Worm (Caenorhabditis elegans) whole organism, early embryonic: ENCODE results near the gene din-1.

Experiments
- F13C5.2 ChIP-seq: sonication (generic microtip); optimal IDR thresholded peaks from 2 replicates; lab custom pipeline; 2017; ENCODE audit warnings: mild to moderate bottlenecking, missing genetic modification characterization, inconsistent platforms, missing compliant biosample characterization
- ama-1 ChIP-seq: fragments of 150-350 bp; optimal IDR thresholded peaks from 2 replicates; lab custom pipeline; 2014
- ceh-36 ChIP-seq: sonication (generic microtip); optimal IDR thresholded peaks from 2 replicates; lab custom pipeline; 2016; ENCODE audit warnings: missing genetic modification characterization, inconsistent platforms, missing compliant biosample characterization
- ets-7 ChIP-seq: sonication (generic microtip); optimal IDR thresholded peaks from 2 replicates; lab custom pipeline; 2016; ENCODE audit warnings: missing genotype, missing genetic modification characterization, missing compliant biosample characterization
- flt-1 ChIP-seq: fragments of 200-800 bp; sonication (Bioruptor generic); IDR thresholded peaks from 2 replicates; pipeline ENCODE4 v1.3.6; 2022; ENCODE audit warnings: missing genetic modification characterization, missing compliant biosample characterization
- hmbx-1 ChIP-seq: sonication (generic microtip); optimal IDR thresholded peaks from 2 replicates; lab custom pipeline; 2016; ENCODE audit warnings: mild to moderate bottlenecking, missing genetic modification characterization, missing compliant biosample characterization
- sea-1 ChIP-seq: fragments of 200-800 bp; sonication (Bioruptor generic); conservative IDR thresholded peaks from 2 replicates; pipeline ENCODE4 v1.3.6; 2022; ENCODE audit warnings: missing genetic modification characterization, missing compliant biosample characterization
- tbx-11 ChIP-seq: fragments of 200-800 bp; sonication (Bioruptor generic); IDR thresholded peaks from 2 replicates; pipeline ENCODE4 v1.3.6; 2022; ENCODE audit warnings: missing genetic modification characterization, missing compliant biosample characterization
- tbx-37 ChIP-seq: fragments of 200-800 bp; sonication (Bioruptor generic); conservative IDR thresholded peaks from 2 replicates; pipeline ENCODE4 v1.3.6; 2022; ENCODE audit warnings: missing genetic modification reagents, missing genetic modification characterization, missing compliant biosample characterization

DNA sequence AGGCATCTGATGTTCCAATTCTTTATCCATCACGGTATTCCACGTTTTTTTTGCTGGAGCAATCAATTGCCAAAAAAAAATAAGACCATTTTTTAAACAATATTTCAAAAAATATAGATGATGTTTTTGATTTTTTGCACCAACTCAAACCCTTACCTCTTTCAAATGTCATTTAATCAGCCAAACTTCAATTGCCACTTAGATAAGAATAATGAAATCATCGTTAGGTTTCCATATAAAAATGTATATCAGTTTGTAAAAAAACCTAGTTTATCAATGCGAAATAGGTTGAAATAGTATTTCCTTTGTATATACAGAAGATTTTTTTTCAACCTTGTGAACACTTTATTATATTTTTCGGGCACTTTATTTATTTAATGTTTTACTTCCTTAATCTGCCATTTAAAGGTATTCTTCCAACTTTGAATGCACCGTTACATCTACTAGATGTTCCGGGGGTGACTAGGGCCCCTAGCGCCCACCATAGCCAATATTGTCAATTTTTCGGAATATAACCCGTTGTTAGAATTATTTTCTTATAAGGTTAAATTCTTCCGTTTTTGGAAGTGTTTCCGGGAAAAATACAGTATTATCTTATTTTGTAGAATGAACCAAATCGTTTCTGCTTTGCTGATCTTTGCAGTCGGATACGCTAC lies 64.1 kb downstream of the din-1 start, which contains the start of the genes F54D5.23 and F54D5.4:
- TF ChIP-seq flt-1 (GFP tag; lab: Robert Waterston, UW) (no peak), sea-1 (GFP tag; lab: Robert Waterston, UW) (no peak), ama-1 (lab: Kevin White, UChicago) (no peak), ceh-36 (tag; lab: Kevin White, UChicago) (no peak), F13C5.2 (tag; lab: Kevin White, UChicago) (no peak), tbx-11 (GFP tag; lab: Robert Waterston, UW) (no peak), tbx-37 (GFP tag; lab: Robert Waterston, UW) (no peak), hmbx-1 (no peak), ets-7 (tag; lab: Kevin White, UChicago) (no peak)
